Worm (Caenorhabditis elegans): ENCODE measurements around the gene gsp-2.

- TF ChIP-seq F23B12.7 (tag; optimal IDR thresholded peaks at IDR 0.05; ENCODE audit: insufficient read depth) (no peak), aptf-3 (GFP tag; IDR thresholded peaks at IDR 0.05) (no peak), ceh-100 (GFP tag; IDR thresholded peaks at IDR 0.05) (no peak), akir-1 (GFP tag; optimal IDR thresholded peaks at IDR 0.05) (no peak), attf-3 (GFP tag; conservative IDR thresholded peaks at IDR 0.05) (no peak)
Observed at ce11 chrIII:7353871-7354270, 17.5 kb downstream of the gsp-2 start, which contains the start of gene F08F8.9.
